Fruit fly (Drosophila melanogaster): ENCODE measurements around the gene dls.
A peak's percentile ranks its signal among the peaks of the same experiment; 100 is the strongest.

dm6 chr3L:16165356-16166168 is 35.6 kb upstream of the dls start:
- TF ChIP-seq sage (GFP tag; optimal IDR thresholded peaks at IDR 0.05), result peak; percentile 47
- no peak for TF ChIP-seq usp (GFP tag; optimal IDR thresholded peaks at IDR 0.05)
- TF ChIP-seq pan (optimal IDR thresholded peaks at IDR 0.05), result no peak
- TF ChIP-seq tai (GFP tag; optimal IDR thresholded peaks at IDR 0.05), result no peak
- TF ChIP-seq CG32264 (GFP tag; optimal IDR thresholded peaks at IDR 0.05), result peak; percentile 50
- TF ChIP-seq foxo (GFP tag; optimal IDR thresholded peaks at IDR 0.05), result peak in 1 of 2 experiments; percentile 81
- TF ChIP-seq h (GFP tag; optimal IDR thresholded peaks at IDR 0.05), result peak; percentile 81
- TF ChIP-seq Myc (optimal IDR thresholded peaks at IDR 0.05), result no peak
- no peak for TF ChIP-seq N (GFP tag; optimal IDR thresholded peaks at IDR 0.05)
- TF ChIP-seq Dfd (GFP tag; optimal IDR thresholded peaks at IDR 0.05), result no peak

Data from whole organism, wandering third instar larva.